Worm (Caenorhabditis elegans) whole organism, L3 larva: Measurements from ENCODE around the gene F29A7.6.

ENCODE experiments used
- R02D3.7 ChIP-seq: fragments of 150-350 bp; optimal IDR thresholded peaks from 2 replicates; lab custom pipeline; 2014; ENCODE audit warnings: missing biosample characterization, missing genetic modification characterization
- ZK546.5 ChIP-seq: sonication (generic microtip); optimal IDR thresholded peaks from 2 replicates; lab custom pipeline; 2017; ENCODE audit warnings: missing biosample characterization, missing genetic modification characterization
- aly-2 ChIP-seq: fragments of 150-350 bp; optimal IDR thresholded peaks from 2 replicates; lab custom pipeline; 2014; ENCODE audit warnings: missing biosample characterization, missing genetic modification characterization
- ceh-16 ChIP-seq: sonication (generic microtip); optimal IDR thresholded peaks from 2 replicates; lab custom pipeline; 2017; ENCODE audit warnings: missing biosample characterization, missing genetic modification characterization
- ceh-28 ChIP-seq: fragments of 150-350 bp; optimal IDR thresholded peaks from 2 replicates; lab custom pipeline; 2014; ENCODE audit warnings: missing biosample characterization, missing genetic modification reagents, missing genetic modification characterization
- ceh-82 ChIP-seq: fragments of 150-350 bp; optimal IDR thresholded peaks from 2 replicates; lab custom pipeline; 2014; ENCODE audit warnings: missing biosample characterization, missing genetic modification characterization
- ceh-9 ChIP-seq: sonication (generic microtip); optimal IDR thresholded peaks from 2 replicates; lab custom pipeline; 2018; ENCODE audit warnings: missing biosample characterization, missing genetic modification characterization
- daf-12 ChIP-seq: fragments of 150-350 bp; optimal IDR thresholded peaks from 2 replicates; lab custom pipeline; 2014; ENCODE audit warnings: missing biosample characterization, missing genetic modification reagents, missing genetic modification characterization
- egl-5 ChIP-seq: fragments of 150-350 bp; optimal IDR thresholded peaks from 2 replicates; lab custom pipeline; 2017; ENCODE audit warnings: missing biosample characterization, missing genetic modification reagents, missing genetic modification characterization, inconsistent platforms
- elt-2 ChIP-seq: sonication (generic microtip); optimal IDR thresholded peaks from 2 replicates; lab custom pipeline; 2016; ENCODE audit warnings: missing genetic modification reagents, mild to moderate bottlenecking, missing genetic modification characterization, missing compliant biosample characterization
- elt-3 ChIP-seq, 3 experiments: fragments of 150-350 bp in 1 of 3; sonication (generic microtip) in 2 of 3; optimal IDR thresholded peaks; 2 replicates in 2 of 3; 4 replicates in 1 of 3; lab custom pipeline; 2014 to 2017; ENCODE audit warnings: missing biosample characterization in 3 of 3, missing genetic modification characterization in 3 of 3
- eor-1 ChIP-seq, 2 experiments: fragments of 150-350 bp; optimal IDR thresholded peaks; 2 replicates each; lab custom pipeline; 2014 to 2018; ENCODE audit warnings: missing biosample characterization in 2 of 2, missing genetic modification characterization in 2 of 2
- fkh-10 ChIP-seq: sonication (generic microtip); optimal IDR thresholded peaks from 2 replicates; lab custom pipeline; 2017; ENCODE audit warnings: missing biosample characterization, missing genetic modification reagents, missing genetic modification characterization
- jun-1 ChIP-seq: fragments of 150-350 bp; optimal IDR thresholded peaks from 2 replicates; lab custom pipeline; 2014; ENCODE audit warnings: missing biosample characterization, missing genetic modification reagents, missing genetic modification characterization
- lsy-12 ChIP-seq: sonication (generic microtip); optimal IDR thresholded peaks from 2 replicates; lab custom pipeline; 2016; ENCODE audit warnings: mild to moderate bottlenecking, missing genetic modification characterization, missing compliant biosample characterization
- mdl-1 ChIP-seq: fragments of 150-350 bp; optimal IDR thresholded peaks from 2 replicates; lab custom pipeline; 2014; ENCODE audit warnings: missing biosample characterization, missing genetic modification characterization
- mml-1 ChIP-seq: fragments of 150-350 bp; sonication (generic microtip); optimal IDR thresholded peaks from 3 replicates; lab custom pipeline; 2014; ENCODE audit warnings: missing biosample characterization, missing genetic modification characterization
- nfya-1 ChIP-seq: sonication (generic microtip); optimal IDR thresholded peaks from 2 replicates; lab custom pipeline; 2017; ENCODE audit warnings: missing genetic modification characterization, mild to moderate bottlenecking, missing compliant biosample characterization, antibody characterized with exemption, moderate library complexity; ENCODE audit not compliant: insufficient read depth
- nhr-11 ChIP-seq: fragments of 150-350 bp; optimal IDR thresholded peaks from 2 replicates; lab custom pipeline; 2014; ENCODE audit warnings: missing biosample characterization, missing genetic modification characterization
- nhr-12 ChIP-seq: fragments of 150-350 bp; optimal IDR thresholded peaks from 2 replicates; lab custom pipeline; 2014; ENCODE audit warnings: missing biosample characterization, missing genetic modification characterization
- nhr-23 ChIP-seq: fragments of 150-350 bp; optimal IDR thresholded peaks from 2 replicates; lab custom pipeline; 2014; ENCODE audit warnings: missing biosample characterization, missing genetic modification reagents, missing genetic modification characterization
- nhr-237 ChIP-seq: fragments of 150-350 bp; optimal IDR thresholded peaks from 2 replicates; lab custom pipeline; 2014; ENCODE audit warnings: missing biosample characterization, missing genetic modification characterization
- nhr-25 ChIP-seq: sonication (generic microtip); optimal IDR thresholded peaks from 2 replicates; lab custom pipeline; 2017; ENCODE audit warnings: missing biosample characterization, missing genetic modification characterization
- nhr-28 ChIP-seq: fragments of 150-350 bp; optimal IDR thresholded peaks from 2 replicates; lab custom pipeline; 2014; ENCODE audit warnings: missing biosample characterization, missing genetic modification characterization
- nhr-43 ChIP-seq: sonication (generic microtip); optimal IDR thresholded peaks from 2 replicates; lab custom pipeline; 2016; ENCODE audit warnings: mild to moderate bottlenecking, missing genetic modification characterization, missing compliant biosample characterization; ENCODE audit not compliant: poor library complexity, severe bottlenecking
- nhr-76 ChIP-seq: fragments of 150-350 bp; sonication (generic microtip); optimal IDR thresholded peaks from 5 replicates; lab custom pipeline; 2014; ENCODE audit warnings: missing biosample characterization, missing genetic modification characterization
- pqm-1 ChIP-seq: fragments of 150-350 bp; optimal IDR thresholded peaks from 2 replicates; lab custom pipeline; 2017; ENCODE audit warnings: missing biosample characterization, missing genetic modification characterization, inconsistent platforms
- sea-2 ChIP-seq: fragments of 150-350 bp; sonication (generic microtip); optimal IDR thresholded peaks from 4 replicates; lab custom pipeline; 2014; ENCODE audit warnings: missing biosample characterization, missing genetic modification reagents, missing genetic modification characterization
- skn-1 ChIP-seq: fragments of 150-350 bp; optimal IDR thresholded peaks from 2 replicates; lab custom pipeline; 2014; ENCODE audit warnings: missing biosample characterization, missing genetic modification characterization
- snpc-4 ChIP-seq: fragments of 150-350 bp; optimal IDR thresholded peaks from 2 replicates; lab custom pipeline; 2014; ENCODE audit warnings: missing biosample characterization, missing genetic modification characterization
- tbx-2 ChIP-seq: sonication (generic microtip); optimal IDR thresholded peaks from 2 replicates; lab custom pipeline; 2016; ENCODE audit warnings: mild to moderate bottlenecking, missing genetic modification characterization, missing compliant biosample characterization
- unc-39 ChIP-seq: sonication (generic microtip); optimal IDR thresholded peaks from 4 replicates; lab custom pipeline; 2017; ENCODE audit warnings: missing biosample characterization, missing genetic modification characterization
- unc-62 ChIP-seq: fragments of 150-350 bp; sonication (generic microtip); optimal IDR thresholded peaks from 4 replicates; lab custom pipeline; 2014; ENCODE audit warnings: missing biosample characterization, missing genetic modification reagents, missing genetic modification characterization
- zag-1 ChIP-seq: fragments of 150-350 bp; optimal IDR thresholded peaks from 2 replicates; lab custom pipeline; 2014; ENCODE audit warnings: missing biosample characterization, missing genetic modification characterization
- ztf-11 ChIP-seq: fragments of 150-350 bp; optimal IDR thresholded peaks from 2 replicates; lab custom pipeline; 2014; ENCODE audit warnings: missing biosample characterization, missing genetic modification characterization
- ztf-4 ChIP-seq: fragments of 150-350 bp; optimal IDR thresholded peaks from 2 replicates; lab custom pipeline; 2014; ENCODE audit warnings: missing biosample characterization, missing genetic modification characterization

The F29A7.6 gene

ce11 chrII:2721992-2722391, 30.4 kb downstream of the F29A7.6 start:
- TF ChIP-seq fkh-10 (GFP tag; lab: Kevin White, UChicago), result no peak
- no peak for TF ChIP-seq ztf-11 (tag; lab: Kevin White, UChicago)
- TF ChIP-seq nhr-237 (tag; lab: Kevin White, UChicago), result no peak
- TF ChIP-seq sea-2, result no peak
- TF ChIP-seq skn-1 (tag; lab: Kevin White, UChicago), result no peak
- TF ChIP-seq aly-2 (tag; lab: Kevin White, UChicago), result no peak
- no peak for TF ChIP-seq nfya-1
- TF ChIP-seq nhr-23 (tag; lab: Kevin White, UChicago), result no peak
- TF ChIP-seq tbx-2 (tag; lab: Kevin White, UChicago), result no peak

- TF ChIP-seq unc-62 (GFP tag; lab: Kevin White, UChicago) (no peak), elt-3 (tag; optimal IDR thresholded peaks at IDR 0.05; lab: Kevin White, UChicago) (no peak), ztf-4 (tag; lab: Kevin White, UChicago) (no peak), R02D3.7 (tag; lab: Kevin White, UChicago) (no peak), lsy-12 (tag; lab: Kevin White, UChicago) (no peak), ztf-11 (tag; lab: Kevin White, UChicago) (no peak), egl-5 (tag; lab: Kevin White, UChicago) (no peak), ceh-16 (tag; lab: Kevin White, UChicago) (no peak), nhr-25 (tag; lab: Kevin White, UChicago) (no peak), nfya-1 (no peak), nhr-43 (tag; lab: Kevin White, UChicago) (no peak)
- TF ChIP-seq, all 47 proteins: peak for 0
These were observed 33.2 kb downstream of the F29A7.6 start for ce11 chrII:2719212-2719611.

- no peak for TF ChIP-seq ZK546.5 (tag; lab: Kevin White, UChicago)
- no peak for TF ChIP-seq ceh-16 (tag; lab: Kevin White, UChicago)
- no peak for TF ChIP-seq unc-39 (tag; lab: Kevin White, UChicago)
- no peak for TF ChIP-seq nhr-23 (tag; lab: Kevin White, UChicago)
- TF ChIP-seq zag-1 (tag; lab: Kevin White, UChicago), result no peak
- TF ChIP-seq jun-1 (tag; lab: Kevin White, UChicago), result no peak
- TF ChIP-seq lsy-12 (tag; lab: Kevin White, UChicago), result no peak
- no peak for TF ChIP-seq snpc-4 (tag; lab: Kevin White, UChicago)
- TF ChIP-seq nhr-28 (tag; lab: Kevin White, UChicago), result no peak
- no peak for TF ChIP-seq pqm-1 (tag; lab: Kevin White, UChicago)
- TF ChIP-seq, all 47 proteins: peak for 0
These were observed 35.1 kb downstream of the F29A7.6 start, which contains the start of gene T05A8.3 for ce11 chrII:2717335-2717734. TSS of gene T05A8.3 (minus strand) at chrII:2717435.

- TF ChIP-seq daf-12 (tag; lab: Kevin White, UChicago), result no peak
- TF ChIP-seq eor-1 (tag; optimal IDR thresholded peaks at IDR 0.05; lab: Kevin White, UChicago), result no peak
- no peak for TF ChIP-seq pqm-1 (tag; lab: Kevin White, UChicago)
- no peak for TF ChIP-seq nhr-76 (tag; lab: Kevin White, UChicago)
- TF ChIP-seq elt-2 (tag; lab: Kevin White, UChicago), result no peak
- no peak for TF ChIP-seq nhr-25 (tag; lab: Kevin White, UChicago)
- no peak for TF ChIP-seq elt-3 (tag; optimal IDR thresholded peaks at IDR 0.05; lab: Kevin White, UChicago)
- TF ChIP-seq nhr-43 (tag; lab: Kevin White, UChicago), result no peak
- TF ChIP-seq ceh-9 (tag; lab: Kevin White, UChicago), result no peak
- no peak for TF ChIP-seq mml-1 (tag; lab: Kevin White, UChicago)
These were observed 41.5 kb downstream of the F29A7.6 start, which contains the start of gene T05A8.2 for ce11 chrII:2710919-2711318. TSS of gene T05A8.2 (minus strand) at chrII:2711019.

ce11 chrII:2709942-2710341, 42.5 kb downstream of the F29A7.6 start, which contains the start of gene T05A8.1:
TSS of gene T05A8.1 (minus strand) at chrII:2710042.
- TF ChIP-seq ceh-9 (tag; lab: Kevin White, UChicago) (no peak), mdl-1 (no peak), ceh-82 (tag; lab: Kevin White, UChicago) (no peak), lsy-12 (tag; lab: Kevin White, UChicago) (no peak), ceh-28 (tag; lab: Kevin White, UChicago) (no peak), nhr-11 (no peak), nhr-237 (tag; lab: Kevin White, UChicago) (no peak), nhr-28 (tag; lab: Kevin White, UChicago) (no peak), aly-2 (tag; lab: Kevin White, UChicago) (no peak), nhr-12 (tag; lab: Kevin White, UChicago) (no peak)
- TF ChIP-seq, all 47 proteins: peak for 0
